Fruit fly (Drosophila melanogaster) whole organism, embryonic: ENCODE data around the gene I-2.
"Not testable (repeated sequence)": the region's sequence is repeated elsewhere in the genome, so short reads cannot be mapped to it uniquely, and the experiment has no call there.

Experiments used
- Bgb ChIP-seq: fragments of 200-800 bp; sonication (Bioruptor generic); IDR thresholded peaks from 2 replicates; pipeline ENCODE4 v1.3.6; 2022; ENCODE audit warnings: missing biosample characterization, missing genetic modification characterization; ENCODE audit not compliant: partially characterized antibody
- CG10431 ChIP-seq: fragments of 200-800 bp; sonication (Bioruptor generic); optimal IDR thresholded peaks from 3 replicates; lab custom pipeline; 2018; ENCODE audit warnings: missing biosample characterization, mild to moderate bottlenecking, missing genetic modification characterization
- CG16815 ChIP-seq: fragments of 200-800 bp; sonication (Bioruptor generic); optimal IDR thresholded peaks from 3 replicates; lab custom pipeline; 2017; ENCODE audit warnings: missing biosample characterization, mild to moderate bottlenecking, missing genetic modification characterization
- CG31388 ChIP-seq: fragments of 200-800 bp; sonication (Bioruptor generic); optimal IDR thresholded peaks from 2 replicates; lab custom pipeline; 2016; ENCODE audit warnings: missing biosample characterization, missing genetic modification characterization
- CG33557 ChIP-seq: fragments of 200-800 bp; sonication (Bioruptor generic); optimal IDR thresholded peaks from 2 replicates; lab custom pipeline; 2019; ENCODE audit warnings: missing biosample characterization, mild to moderate bottlenecking, missing genetic modification characterization, moderate library complexity
- CG34376 ChIP-seq: fragments of 200-800 bp; sonication (Bioruptor generic); optimal IDR thresholded peaks from 2 replicates; lab custom pipeline; 2018; ENCODE audit warnings: missing biosample characterization, mild to moderate bottlenecking, missing genetic modification characterization
- Dad ChIP-seq: fragments of 200-800 bp; sonication (Bioruptor generic); optimal IDR thresholded peaks from 3 replicates; lab custom pipeline; 2016; ENCODE audit warnings: missing biosample characterization, missing genetic modification characterization
- Dek ChIP-seq: fragments of 200-800 bp; sonication (Bioruptor generic); optimal IDR thresholded peaks from 3 replicates; lab custom pipeline; 2019; ENCODE audit warnings: missing biosample characterization, mild to moderate bottlenecking, missing genetic modification characterization, moderate library complexity
- cad ChIP-seq: fragments of >200 bp; optimal IDR thresholded peaks from 2 replicates; lab custom pipeline; 2017; ENCODE audit warnings: missing biosample characterization, missing genetic modification characterization
- chinmo ChIP-seq: fragments of 200-800 bp; sonication (Bioruptor generic); IDR thresholded peaks from 4 replicates; pipeline ENCODE4 v1.3.6; 2022; ENCODE audit warnings: missing biosample characterization, missing genetic modification characterization; ENCODE audit not compliant: partially characterized antibody
- h ChIP-seq: fragments of >200 bp; optimal IDR thresholded peaks from 2 replicates; lab custom pipeline; 2017
- mam ChIP-seq: fragments of 200-800 bp; sonication (Bioruptor generic); optimal IDR thresholded peaks from 3 replicates; lab custom pipeline; 2016; ENCODE audit warnings: missing biosample characterization, missing genetic modification characterization
- pros ChIP-seq: fragments of 200-800 bp; sonication (Bioruptor generic); optimal IDR thresholded peaks from 3 replicates; lab custom pipeline; 2019; ENCODE audit warnings: missing biosample characterization, mild to moderate bottlenecking, missing genetic modification characterization, moderate library complexity
- scrt ChIP-seq: fragments of 200-800 bp; sonication (Bioruptor generic); optimal IDR thresholded peaks from 2 replicates; lab custom pipeline; 2018; ENCODE audit warnings: missing biosample characterization, mild to moderate bottlenecking, missing genetic modification characterization, moderate library complexity
- yki ChIP-seq: fragments of >200 bp; optimal IDR thresholded peaks from 3 replicates; lab custom pipeline; 2018
- z ChIP-seq: fragments of 200-800 bp; sonication (Bioruptor generic); IDR thresholded peaks from 3 replicates; pipeline ENCODE4 v1.3.6; 2022; ENCODE audit warnings: missing biosample characterization, missing genetic modification characterization

Gene I-2

dm6 chr3L:9799398-9799797, 37.2 kb downstream of the I-2 start, which contains the start of gene Ilp2:
Ilp2 (plus strand) TSS chr3L:9799698.
- no peak for TF ChIP-seq Dad (GFP tag; lab: Kevin White, UChicago)
- TF ChIP-seq CG16815 (GFP tag; lab: Kevin White, UChicago) = no peak
- TF ChIP-seq, all 482 proteins: peak for 0

DNA sequence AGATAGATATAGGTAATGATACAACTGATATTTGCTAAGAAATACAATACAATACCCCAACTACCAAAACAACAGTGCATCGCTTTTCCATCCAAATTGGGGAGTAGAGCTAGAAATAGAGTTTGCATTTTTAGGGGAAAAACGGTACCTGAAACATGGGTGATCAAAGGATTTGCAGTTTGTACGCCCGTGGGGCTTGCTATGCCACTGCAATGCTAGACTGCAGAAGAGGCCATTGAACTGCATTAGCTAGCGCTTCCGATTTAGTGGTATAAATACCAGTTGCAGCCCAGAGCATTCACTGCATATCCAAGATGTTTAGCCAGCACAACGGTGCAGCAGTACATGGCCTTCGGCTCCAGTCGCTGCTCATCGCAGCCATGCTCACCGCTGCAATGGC, 38.5 kb downstream of the I-2 start, which contains the start of gene Ilp1:
Gene Ilp1, plus strand, starts transcription at position 301 of the 400 bp plus-strand sequence.
- not testable (repeated sequence) for TF ChIP-seq h (lab: Kevin White, UChicago); pros; yki (lab: Kevin White, UChicago)

DNA sequence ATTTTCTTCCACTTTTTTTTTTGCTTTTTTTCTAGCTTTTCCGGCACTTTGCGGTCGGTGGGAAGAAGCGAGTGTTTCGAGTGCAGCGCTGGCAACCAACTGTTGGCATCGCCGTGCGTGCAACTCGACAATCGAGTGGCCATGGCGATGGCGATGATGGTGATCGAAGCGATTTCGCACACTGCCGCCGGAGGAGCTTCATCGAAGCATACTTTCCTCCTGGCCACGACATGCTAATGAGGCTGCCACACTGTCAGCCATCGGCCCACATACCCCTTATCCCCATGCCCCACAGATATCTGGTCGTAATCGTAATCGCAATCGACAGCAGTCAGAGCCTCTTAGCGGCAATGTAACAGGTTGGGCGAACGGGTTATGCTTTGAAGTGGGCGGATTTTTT, 39.0 kb downstream of the I-2 start, which contains the start of gene Zasp67:
Gene Zasp67, minus strand, starts transcription at position 101 of the 400 bp plus-strand sequence.
- TF ChIP-seq mam (GFP tag; lab: Kevin White, UChicago) (no peak), CG34376 (GFP tag; lab: Kevin White, UChicago) (no peak), CG31388 (no peak), CG33557 (GFP tag; lab: Kevin White, UChicago) (no peak)

dm6 chr3L:9786746-9787145, 49.9 kb downstream of the I-2 start, which contains the start of gene CG32052:
CG32052 (plus strand) TSS chr3L:9787046.
- TF ChIP-seq z (GFP tag; lab: Robert Waterston, UW) (peak; percentile 90), Dek (tag; lab: Kevin White, UChicago) (no peak), Bgb (GFP tag; lab: Robert Waterston, UW) (peak; percentile 39), cad (GFP tag; lab: Kevin White, UChicago) (no peak), scrt (GFP tag; lab: Kevin White, UChicago) (peak; percentile 33), CG10431 (no peak), chinmo (GFP tag; lab: Robert Waterston, UW) (0 out of 4 replicates have a peak, but pooled peaks have one; percentile 47)
- TF ChIP-seq, all 482 proteins: peak for 4
